Fruit fly (Drosophila melanogaster) whole organism, embryonic: ENCODE data around the gene Mnn1.

Experiments
- Abd-B ChIP-seq: fragments of 200-800 bp; sonication (Bioruptor generic); optimal IDR thresholded peaks from 2 replicates; lab custom pipeline; 2018; ENCODE audit warnings: missing biosample characterization, mild to moderate bottlenecking, missing genetic modification characterization, moderate library complexity
- Adf1 ChIP-seq: fragments of 200-800 bp; sonication (Bioruptor generic); IDR thresholded peaks from 2 replicates; pipeline ENCODE4 v1.3.6; 2022; ENCODE audit warnings: missing biosample characterization, missing genetic modification characterization
- Antp ChIP-seq: fragments of 200-800 bp; sonication (Bioruptor generic); optimal IDR thresholded peaks from 3 replicates; lab custom pipeline; 2016; ENCODE audit warnings: missing biosample characterization, missing genetic modification characterization
- Blimp-1 ChIP-seq: fragments of 200-800 bp; sonication (Bioruptor generic); optimal IDR thresholded peaks from 3 replicates; lab custom pipeline; 2018; ENCODE audit warnings: missing biosample characterization, missing genetic modification characterization, mild to moderate bottlenecking, moderate library complexity, missing genetic modification reagents
- CG10209 ChIP-seq: fragments of 200-800 bp; sonication (Bioruptor generic); optimal IDR thresholded peaks from 3 replicates; lab custom pipeline; 2017; ENCODE audit warnings: missing biosample characterization, mild to moderate bottlenecking, missing genetic modification characterization, missing genetic modification reagents
- CG10321 ChIP-seq: fragments of 200-800 bp; sonication (Bioruptor generic); IDR thresholded peaks from 2 replicates; pipeline ENCODE4 v1.3.6; 2022; ENCODE audit warnings: missing biosample characterization, missing genetic modification characterization
- CG12155 ChIP-seq: fragments of 200-800 bp; sonication (Bioruptor generic); optimal IDR thresholded peaks from 3 replicates; lab custom pipeline; 2016; ENCODE audit warnings: missing biosample characterization, missing genetic modification characterization
- CG12299 ChIP-seq: fragments of 200-800 bp; sonication (Bioruptor generic); optimal IDR thresholded peaks from 2 replicates; lab custom pipeline; 2018; ENCODE audit warnings: missing biosample characterization, mild to moderate bottlenecking, missing genetic modification characterization
- CG13296 ChIP-seq: fragments of 200-800 bp; sonication (Bioruptor generic); optimal IDR thresholded peaks from 3 replicates; lab custom pipeline; 2018; ENCODE audit warnings: missing biosample characterization, mild to moderate bottlenecking, missing genetic modification characterization
- CG13775 ChIP-seq: fragments of 200-800 bp; sonication (Bioruptor generic); optimal IDR thresholded peaks from 3 replicates; lab custom pipeline; 2017; ENCODE audit warnings: missing biosample characterization, mild to moderate bottlenecking, missing genetic modification characterization
- CG15011 ChIP-seq: fragments of 200-800 bp; sonication (Bioruptor generic); optimal IDR thresholded peaks from 3 replicates; lab custom pipeline; 2018; ENCODE audit warnings: missing biosample characterization, mild to moderate bottlenecking, missing genetic modification characterization
- CG15696 ChIP-seq: fragments of 200-800 bp; sonication (Bioruptor generic); optimal IDR thresholded peaks from 2 replicates; lab custom pipeline; 2019; ENCODE audit warnings: missing biosample characterization, mild to moderate bottlenecking, missing genetic modification characterization, moderate library complexity
- CG18011 ChIP-seq: fragments of 200-800 bp; sonication (Bioruptor generic); optimal IDR thresholded peaks from 2 replicates; lab custom pipeline; 2017; ENCODE audit warnings: missing biosample characterization, missing genetic modification characterization, mild to moderate bottlenecking, moderate library complexity, missing genotype
- CG18599 ChIP-seq: fragments of 200-800 bp; sonication (Bioruptor generic); optimal IDR thresholded peaks from 3 replicates; lab custom pipeline; 2017; ENCODE audit warnings: missing biosample characterization, missing genetic modification characterization, mild to moderate bottlenecking, moderate library complexity, missing genetic modification reagents
- CG2199 ChIP-seq: fragments of 200-800 bp; sonication (Bioruptor generic); IDR thresholded peaks from 3 replicates; pipeline ENCODE4 v1.3.6; 2022; ENCODE audit warnings: missing biosample characterization, missing genetic modification characterization
- CG33213 ChIP-seq: fragments of 200-800 bp; sonication (Bioruptor generic); optimal IDR thresholded peaks from 3 replicates; lab custom pipeline; 2016; ENCODE audit warnings: missing biosample characterization, missing genetic modification characterization
- CG7357 ChIP-seq: fragments of 200-800 bp; sonication (Bioruptor generic); IDR thresholded peaks from 3 replicates; pipeline ENCODE4 v1.3.6; 2022; ENCODE audit warnings: missing biosample characterization, missing genetic modification characterization
- CG8290 ChIP-seq, 3 experiments: fragments of 200-800 bp; sonication (Bioruptor generic); optimal IDR thresholded peaks; 2 replicates each; lab custom pipeline; 2016 to 2019; ENCODE audit warnings: missing biosample characterization in 3 of 3, missing genetic modification characterization in 3 of 3, mild to moderate bottlenecking in 2 of 3, moderate library complexity in 1 of 3
- CG8359 ChIP-seq: fragments of 200-800 bp; sonication (Bioruptor generic); optimal IDR thresholded peaks from 2 replicates; lab custom pipeline; 2017; ENCODE audit warnings: missing biosample characterization, mild to moderate bottlenecking, missing genetic modification characterization, borderline replicate concordance
- CoRest ChIP-seq: fragments of 200-800 bp; sonication (Bioruptor generic); optimal IDR thresholded peaks from 3 replicates; lab custom pipeline; 2018; ENCODE audit warnings: missing biosample characterization, mild to moderate bottlenecking, missing genetic modification characterization, moderate library complexity
- D ChIP-seq, 2 experiments: fragments of 200-800 bp in 1 of 2; fragments of >200 bp in 1 of 2; sonication (Bioruptor generic) in 1 of 2; optimal IDR thresholded peaks; 2 replicates in 1 of 2; 3 replicates in 1 of 2; lab custom pipeline; 2017; ENCODE audit warnings: mild to moderate bottlenecking in 1 of 2, missing biosample characterization in 1 of 2, missing genetic modification characterization in 1 of 2, missing genetic modification reagents in 1 of 2
- H2.0 ChIP-seq: fragments of 200-800 bp; sonication (Bioruptor generic); IDR thresholded peaks from 2 replicates; pipeline ENCODE4 v1.3.6; 2022; ENCODE audit warnings: missing biosample characterization, missing genetic modification characterization
- HLH4C ChIP-seq: fragments of 200-800 bp; sonication (Bioruptor generic); IDR thresholded peaks from 3 replicates; pipeline ENCODE4 v1.3.6; 2022; ENCODE audit warnings: missing biosample characterization, missing genetic modification characterization; ENCODE audit not compliant: partially characterized antibody
- Hsf ChIP-seq: fragments of 200-800 bp; sonication (Bioruptor generic); optimal IDR thresholded peaks from 3 replicates; lab custom pipeline; 2016; ENCODE audit warnings: missing biosample characterization, missing genetic modification characterization
- Med ChIP-seq: fragments of 200-800 bp; sonication (Bioruptor generic); peaks from one replicate; lab custom pipeline; 2016; ENCODE audit warnings: missing biosample characterization, missing genetic modification characterization, mild to moderate bottlenecking, inconsistent platforms, moderate library complexity
- Mrtf ChIP-seq: fragments of 200-800 bp; sonication (Bioruptor generic); IDR thresholded peaks from 3 replicates; pipeline ENCODE4 v1.3.6; 2022; ENCODE audit warnings: missing biosample characterization, missing genetic modification characterization
- Ravus ChIP-seq: fragments of 200-800 bp; sonication (Bioruptor generic); IDR thresholded peaks from 2 replicates; pipeline ENCODE4 v1.3.6; 2022; ENCODE audit warnings: missing biosample characterization, missing genetic modification characterization
- Sry-δ ChIP-seq: fragments of 200-800 bp; sonication (Bioruptor generic); optimal IDR thresholded peaks from 2 replicates; lab custom pipeline; 2016; ENCODE audit warnings: missing biosample characterization, missing genetic modification characterization
- ase ChIP-seq: fragments of 200-800 bp; sonication (Bioruptor generic); IDR thresholded peaks from 3 replicates; pipeline ENCODE4 v1.3.6; 2022; ENCODE audit warnings: missing biosample characterization, missing genetic modification characterization
- ato ChIP-seq: fragments of 200-800 bp; sonication (Bioruptor generic); IDR thresholded peaks from 2 replicates; pipeline ENCODE4 v1.3.6; 2022; ENCODE audit warnings: missing biosample characterization, missing genetic modification characterization; ENCODE audit not compliant: partially characterized antibody
- bcd ChIP-seq: fragments of 200-800 bp; sonication (Bioruptor generic); optimal IDR thresholded peaks from 2 replicates; lab custom pipeline; 2017; ENCODE audit warnings: missing biosample characterization, mild to moderate bottlenecking, missing genetic modification characterization
- chinmo ChIP-seq: fragments of 200-800 bp; sonication (Bioruptor generic); IDR thresholded peaks from 4 replicates; pipeline ENCODE4 v1.3.6; 2022; ENCODE audit warnings: missing biosample characterization, missing genetic modification characterization; ENCODE audit not compliant: partially characterized antibody
- chm ChIP-seq: fragments of 200-800 bp; sonication (Bioruptor generic); IDR thresholded peaks from 2 replicates; pipeline ENCODE4 v1.3.6; 2022; ENCODE audit warnings: missing biosample characterization, missing genetic modification characterization
- corto ChIP-seq: fragments of 200-800 bp; sonication (Bioruptor generic); optimal IDR thresholded peaks from 2 replicates; lab custom pipeline; 2016; ENCODE audit warnings: missing biosample characterization, mild to moderate bottlenecking, missing genetic modification characterization, moderate library complexity
- dmrt11E ChIP-seq: fragments of 200-800 bp; sonication (Bioruptor generic); optimal IDR thresholded peaks from 3 replicates; lab custom pipeline; 2018; ENCODE audit warnings: missing biosample characterization, mild to moderate bottlenecking, missing genetic modification characterization, moderate library complexity
- ems ChIP-seq: fragments of 200-800 bp; sonication (Bioruptor generic); optimal IDR thresholded peaks from 3 replicates; lab custom pipeline; 2016; ENCODE audit warnings: missing biosample characterization, missing genetic modification characterization
- en ChIP-seq: fragments of 200-800 bp; sonication (Bioruptor generic); optimal IDR thresholded peaks from 2 replicates; lab custom pipeline; 2016; ENCODE audit warnings: missing biosample characterization, missing genetic modification characterization
- ind ChIP-seq: fragments of 200-800 bp; sonication (Bioruptor generic); optimal IDR thresholded peaks from 3 replicates; lab custom pipeline; 2016; ENCODE audit warnings: missing biosample characterization, missing genetic modification characterization
- kni ChIP-seq: fragments of 200-800 bp; sonication (Bioruptor generic); optimal IDR thresholded peaks from 3 replicates; lab custom pipeline; 2017; ENCODE audit warnings: mild to moderate bottlenecking, missing biosample characterization, missing genetic modification reagents, missing genetic modification characterization
- mam ChIP-seq: fragments of 200-800 bp; sonication (Bioruptor generic); optimal IDR thresholded peaks from 3 replicates; lab custom pipeline; 2016; ENCODE audit warnings: missing biosample characterization, missing genetic modification characterization
- otp ChIP-seq: fragments of 200-800 bp; sonication (Bioruptor generic); IDR thresholded peaks from 3 replicates; pipeline ENCODE4, ENCODE4 v1.3.6; 2022; ENCODE audit warnings: missing biosample characterization, missing genetic modification characterization
- phol ChIP-seq: fragments of 200-800 bp; sonication (Bioruptor generic); optimal IDR thresholded peaks from 3 replicates; lab custom pipeline; 2018; ENCODE audit warnings: missing biosample characterization, mild to moderate bottlenecking, missing genetic modification characterization, moderate library complexity
- run ChIP-seq: fragments of 200-800 bp; sonication (Bioruptor generic); optimal IDR thresholded peaks from 3 replicates; lab custom pipeline; 2018; ENCODE audit warnings: missing biosample characterization, mild to moderate bottlenecking, missing genetic modification characterization
- sim ChIP-seq: fragments of 200-800 bp; sonication (Bioruptor generic); IDR thresholded peaks from 2 replicates; pipeline ENCODE4 v1.3.6; 2022; ENCODE audit warnings: missing biosample characterization, missing genetic modification characterization
- tgo ChIP-seq: fragments of 200-800 bp; sonication (Bioruptor generic); IDR thresholded peaks from 3 replicates; pipeline ENCODE4 v1.3.6; 2022; ENCODE audit warnings: missing biosample characterization, missing genetic modification characterization
- tll ChIP-seq, 2 experiments: fragments of 200-800 bp in 1 of 2; fragments of >200 bp in 1 of 2; sonication (Bioruptor generic) in 1 of 2; optimal IDR thresholded peaks; 2 replicates each; lab custom pipeline; 2017 to 2019; ENCODE audit warnings: missing biosample characterization in 2 of 2, missing genetic modification characterization in 2 of 2, mild to moderate bottlenecking in 1 of 2, moderate library complexity in 1 of 2
- trh ChIP-seq: fragments of 200-800 bp; sonication (Bioruptor generic); optimal IDR thresholded peaks from 2 replicates; lab custom pipeline; 2016; ENCODE audit warnings: missing biosample characterization, missing genetic modification characterization
- tup ChIP-seq: fragments of 200-800 bp; sonication (Bioruptor generic); optimal IDR thresholded peaks from 2 replicates; lab custom pipeline; 2016; ENCODE audit warnings: missing biosample characterization, mild to moderate bottlenecking, missing genetic modification characterization, moderate library complexity
- vvl ChIP-seq: fragments of 200-800 bp; sonication (Bioruptor generic); IDR thresholded peaks from 2 replicates; pipeline ENCODE4 v1.3.6; 2022; ENCODE audit warnings: missing biosample characterization, missing genetic modification characterization
- zen ChIP-seq: fragments of 200-800 bp; sonication (Bioruptor generic); optimal IDR thresholded peaks from 3 replicates; lab custom pipeline; 2018; ENCODE audit warnings: missing biosample characterization, mild to moderate bottlenecking, missing genetic modification characterization, moderate library complexity

Gene Mnn1

DNA sequence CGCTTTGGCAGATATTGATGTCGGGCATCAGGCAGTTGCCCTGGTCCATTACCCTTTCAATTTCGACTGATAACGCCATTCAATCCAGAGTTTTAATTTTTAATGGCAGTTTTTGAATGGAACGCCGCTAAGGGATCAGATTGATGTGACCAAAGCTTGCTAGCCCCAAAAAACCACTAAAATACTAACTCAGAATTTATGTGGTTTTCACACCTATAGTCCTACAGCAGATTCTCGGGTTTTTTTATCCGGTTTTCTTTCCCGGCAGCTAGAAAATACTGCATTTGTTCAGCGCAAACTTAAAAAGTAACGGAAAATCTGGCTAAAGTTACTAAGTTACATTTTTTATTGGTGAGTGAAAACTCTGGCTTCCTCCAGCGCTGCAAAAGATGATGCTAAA is 9.6 kb downstream of the Mnn1 start, which contains the start of gene Nuf2 (continued):
- no peak for TF ChIP-seq kni
- TF ChIP-seq Antp (GFP tag; lab: Kevin White, UChicago): no peak
- no peak for TF ChIP-seq en (GFP tag; lab: Kevin White, UChicago)
- no peak for TF ChIP-seq otp (GFP tag; lab: Robert Waterston, UW)
- TF ChIP-seq trh (GFP tag; lab: Kevin White, UChicago): no peak
- no peak for TF ChIP-seq Blimp-1 (GFP tag; lab: Kevin White, UChicago)
- peak; percentile 17 for TF ChIP-seq Sry-δ (GFP tag; lab: Kevin White, UChicago)
- TF ChIP-seq CG12299 (tag; lab: Kevin White, UChicago): no peak
- TF ChIP-seq Adf1 (GFP tag; lab: Robert Waterston, UW): 0 out of 2 replicates have a peak, but pooled peaks have one; percentile 20
- TF ChIP-seq CoRest (tag; lab: Kevin White, UChicago): peak; percentile 64
- peak; percentile 59 for TF ChIP-seq phol
- TF ChIP-seq CG7357: peak; percentile 95
- TF ChIP-seq CG8359 (GFP tag; lab: Kevin White, UChicago): no peak
- TF ChIP-seq HLH4C: no peak
- TF ChIP-seq tll (GFP tag; optimal IDR thresholded peaks at IDR 0.05; lab: Kevin White, UChicago): no peak
- no peak for TF ChIP-seq tup
- TF ChIP-seq H2.0 (GFP tag; lab: Robert Waterston, UW): no peak
- TF ChIP-seq CG2199 (GFP tag; lab: Robert Waterston, UW): no peak
- TF ChIP-seq ato (GFP tag; lab: Robert Waterston, UW): no peak
- TF ChIP-seq dmrt11E: no peak
- no peak for TF ChIP-seq vvl (GFP tag; lab: Robert Waterston, UW)
- no peak for TF ChIP-seq Mrtf (GFP tag; lab: Robert Waterston, UW)
- no peak for TF ChIP-seq CG10209
- TF ChIP-seq CG18011 (GFP tag; lab: Kevin White, UChicago): peak; percentile 18
- TF ChIP-seq CG10321: no peak
- no peak for TF ChIP-seq CG18599
- TF ChIP-seq mam: no peak
- TF ChIP-seq Med (GFP tag; lab: Kevin White, UChicago): peak; percentile 67
- no peak for TF ChIP-seq ems (GFP tag; lab: Kevin White, UChicago)
- peak; percentile 11 for TF ChIP-seq zen
- TF ChIP-seq CG15011: no peak
- TF ChIP-seq Abd-B (GFP tag; lab: Kevin White, UChicago): no peak
- TF ChIP-seq ind: no peak
- TF ChIP-seq CG13296 (GFP tag; lab: Kevin White, UChicago): no peak
- TF ChIP-seq sim (GFP tag; lab: Robert Waterston, UW): no peak
- no peak for TF ChIP-seq ase
- no peak for TF ChIP-seq CG12155 (GFP tag; lab: Kevin White, UChicago)
- TF ChIP-seq bcd (GFP tag; lab: Kevin White, UChicago): no peak
- TF ChIP-seq D (optimal IDR thresholded peaks at IDR 0.05; lab: Kevin White, UChicago): no peak
- no peak for TF ChIP-seq D (GFP tag; optimal IDR thresholded peaks at IDR 0.05; lab: Kevin White, UChicago)
- no peak for TF ChIP-seq chm (GFP tag; lab: Robert Waterston, UW)
- TF ChIP-seq chinmo: no peak
- TF ChIP-seq CG8290 (GFP tag; optimal IDR thresholded peaks at IDR 0.05; lab: Kevin White, UChicago): peak; percentile 5
- no peak for TF ChIP-seq CG8290 (tag; optimal IDR thresholded peaks at IDR 0.05; lab: Kevin White, UChicago)
- no peak for TF ChIP-seq Hsf (GFP tag; lab: Kevin White, UChicago)
- TF ChIP-seq CG13775: no peak
- TF ChIP-seq CG33213 (GFP tag; lab: Kevin White, UChicago): peak; percentile 69
- TF ChIP-seq Ravus (GFP tag; lab: Robert Waterston, UW): no peak
- TF ChIP-seq CG15696 (tag; lab: Kevin White, UChicago): no peak
- TF ChIP-seq tgo (GFP tag; lab: Robert Waterston, UW): no peak
- no peak for TF ChIP-seq corto (GFP tag; lab: Kevin White, UChicago)
- TF ChIP-seq run (tag; lab: Kevin White, UChicago): no peak
